Worm (Caenorhabditis elegans): ENCODE measurements around the gene H34I24.1.

H34I24.1 gene

DNA sequence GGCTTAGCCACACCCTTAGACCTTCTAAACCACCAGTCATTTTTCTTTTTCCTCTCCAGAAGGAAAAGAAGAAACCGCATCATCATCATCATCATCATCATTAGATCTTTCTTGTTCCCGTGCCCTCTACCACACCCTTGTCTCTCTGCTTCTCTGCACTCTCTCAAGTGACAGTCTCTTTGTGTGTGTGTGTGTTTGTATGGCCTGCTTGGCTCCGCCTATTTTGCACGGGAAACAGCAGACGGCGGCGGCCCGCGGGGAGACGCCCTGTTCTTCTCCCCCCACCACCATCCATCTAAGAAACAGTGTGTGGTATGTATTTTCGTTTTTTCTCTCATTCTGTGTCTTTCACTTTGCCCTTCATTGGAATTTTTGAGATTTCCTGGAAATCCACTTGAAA lies 25.0 kb downstream of the H34I24.1 start (continued):
- TF ChIP-seq unc-62 (GFP tag; optimal IDR thresholded peaks at IDR 0.05 in 1 of 2) = no peak
- TF ChIP-seq unc-62 (tag; optimal IDR thresholded peaks at IDR 0.05) = no peak
- TF ChIP-seq dmd-6 (GFP tag; IDR thresholded peaks at IDR 0.05) = peak; percentile 80
- no peak for TF ChIP-seq jun-1 (tag; optimal IDR thresholded peaks at IDR 0.05)
- no peak for TF ChIP-seq zfp-3 (GFP tag; conservative IDR thresholded peaks at IDR 0.05)
- TF ChIP-seq zip-11 (GFP tag; IDR thresholded peaks at IDR 0.05) = no peak
- TF ChIP-seq nhr-102 (tag; optimal IDR thresholded peaks at IDR 0.05) = peak; percentile 33
- peak; percentile 77 for TF ChIP-seq nhr-48 (tag; optimal IDR thresholded peaks at IDR 0.05)
- TF ChIP-seq Y75B8A.6 (GFP tag; IDR thresholded peaks at IDR 0.05) = no peak
- TF ChIP-seq php-3 (GFP tag; IDR thresholded peaks at IDR 0.05) = peak; percentile 55; the same call in 1 of the 2 replicates
- peak; percentile 55 for TF ChIP-seq set-16 (GFP tag; IDR thresholded peaks at IDR 0.05)
- no peak for TF ChIP-seq D1046.2 (GFP tag; IDR thresholded peaks at IDR 0.05)
- peak in 1 of 2 experiments; percentile 59 for TF ChIP-seq lsy-2 (tag; optimal IDR thresholded peaks at IDR 0.05)
- 0 out of 2 replicates have a peak, but pooled peaks have one; percentile 9 for TF ChIP-seq nhr-41 (GFP tag; IDR thresholded peaks at IDR 0.05)
- TF ChIP-seq ceh-62 (tag; optimal IDR thresholded peaks at IDR 0.05) = no peak
- TF ChIP-seq nhr-11 (tag; optimal IDR thresholded peaks at IDR 0.05) = no peak
- TF ChIP-seq mxl-2 (GFP tag; conservative IDR thresholded peaks at IDR 0.05) = no peak
- TF ChIP-seq rbr-2 (tag; optimal IDR thresholded peaks at IDR 0.05) = peak; percentile 9
- TF ChIP-seq egl-43 (GFP tag; IDR thresholded peaks at IDR 0.05) = no peak
- TF ChIP-seq nhr-28 (tag; optimal IDR thresholded peaks at IDR 0.05) = peak; percentile 98
- TF ChIP-seq nhr-77 (tag; optimal IDR thresholded peaks at IDR 0.05) = peak; percentile 71
- peak; percentile 96 for TF ChIP-seq hlh-11 (tag; optimal IDR thresholded peaks at IDR 0.05)
- no peak for TF ChIP-seq ztf-7 (tag; optimal IDR thresholded peaks at IDR 0.05)
- peak; percentile 49 for TF ChIP-seq spr-1 (tag; optimal IDR thresholded peaks at IDR 0.05)
- TF ChIP-seq lin-13 (GFP tag; optimal IDR thresholded peaks at IDR 0.05) = peak; percentile 14
- peak; percentile 75 for TF ChIP-seq dve-1 (tag; optimal IDR thresholded peaks at IDR 0.05; ENCODE audit: insufficient read depth)
- TF ChIP-seq Y5F2A.4 (GFP tag; optimal IDR thresholded peaks at IDR 0.05) = no peak
- no peak for TF ChIP-seq saeg-2 (GFP tag; IDR thresholded peaks at IDR 0.05)
- TF ChIP-seq hmg-1.1 (GFP tag; IDR thresholded peaks at IDR 0.05) = peak; percentile 39; the same call in 1 of the 2 replicates
- TF ChIP-seq ztf-11 (tag; optimal IDR thresholded peaks at IDR 0.05) = no peak
- TF ChIP-seq cey-2 (tag; optimal IDR thresholded peaks at IDR 0.05; ENCODE audit: borderline replicate concordance, insufficient read depth) = peak; percentile 76
- TF ChIP-seq mes-2 (tag; optimal IDR thresholded peaks at IDR 0.05; ENCODE audit: poor library complexity, severe bottlenecking) = peak; percentile 62
- TF ChIP-seq daf-16 (GFP tag; optimal IDR thresholded peaks at IDR 0.05) = no peak
- peak; percentile 49 for TF ChIP-seq daf-16 (tag; optimal IDR thresholded peaks at IDR 0.05)
- peak; percentile 71 for TF ChIP-seq tra-1 (GFP tag; IDR thresholded peaks at IDR 0.05)
- TF ChIP-seq ces-1 (GFP tag; optimal IDR thresholded peaks at IDR 0.05) = no peak
- no peak for TF ChIP-seq unc-130 (GFP tag; optimal IDR thresholded peaks at IDR 0.05)
- TF ChIP-seq Y48G9A.11 (GFP tag; IDR thresholded peaks at IDR 0.05) = no peak
- TF ChIP-seq zag-1 (tag; optimal IDR thresholded peaks at IDR 0.05) = no peak
- TF ChIP-seq pqm-1 (tag; optimal IDR thresholded peaks at IDR 0.05) = peak; percentile 15
- no peak for TF ChIP-seq F37D6.2 (tag; optimal IDR thresholded peaks at IDR 0.05)
- TF ChIP-seq R02D3.7 (tag; optimal IDR thresholded peaks at IDR 0.05) = no peak
- TF ChIP-seq Y105C5A.15 (GFP tag; IDR thresholded peaks at IDR 0.05) = no peak
- TF ChIP-seq ceh-20 (GFP tag; IDR thresholded peaks at IDR 0.05) = peak; percentile 9; the same call in 1 of the 2 replicates
- TF ChIP-seq ceh-82 (tag; optimal IDR thresholded peaks at IDR 0.05) = no peak
- TF ChIP-seq F10B5.3 (tag; optimal IDR thresholded peaks at IDR 0.05) = no peak
- no peak for TF ChIP-seq lim-7 (GFP tag; IDR thresholded peaks at IDR 0.05)
- peak; percentile 80 for TF ChIP-seq mep-1 (tag; optimal IDR thresholded peaks at IDR 0.05)
- peak; percentile 97 for TF ChIP-seq aha-1 (tag)
- no peak for TF ChIP-seq fos-1 (tag; optimal IDR thresholded peaks at IDR 0.05)
- TF ChIP-seq dpl-1 (GFP tag; optimal IDR thresholded peaks at IDR 0.05) = peak; percentile 13
- peak; percentile 26 for TF ChIP-seq nhr-10 (tag; optimal IDR thresholded peaks at IDR 0.05)
- TF ChIP-seq lir-3 (tag; optimal IDR thresholded peaks at IDR 0.05) = no peak
